Fruit fly (Drosophila melanogaster) whole organism, embryonic: ENCODE data around the gene CG14252.

ENCODE experiments used
- Antp ChIP-seq: fragments of 200-800 bp; sonication (Bioruptor generic); optimal IDR thresholded peaks from 3 replicates; lab custom pipeline; 2016; ENCODE audit warnings: missing biosample characterization, missing genetic modification characterization
- CG17361 ChIP-seq: fragments of 200-800 bp; sonication (Bioruptor generic); IDR thresholded peaks from 3 replicates; pipeline ENCODE4 v1.3.6; 2022; ENCODE audit warnings: missing biosample characterization, missing genetic modification characterization
- CG32532 ChIP-seq: fragments of 200-800 bp; sonication (Bioruptor generic); IDR thresholded peaks from 2 replicates; pipeline ENCODE4 v1.3.6; 2022; ENCODE audit warnings: missing biosample characterization, missing genetic modification characterization
- CG3407 ChIP-seq: fragments of 200-800 bp; sonication (Bioruptor generic); optimal IDR thresholded peaks from 2 replicates; lab custom pipeline; 2018; ENCODE audit warnings: missing biosample characterization, mild to moderate bottlenecking, missing genetic modification characterization
- CG5180 ChIP-seq: fragments of 200-800 bp; sonication (Bioruptor generic); optimal IDR thresholded peaks from 3 replicates; lab custom pipeline; 2017; ENCODE audit warnings: missing biosample characterization, missing genetic modification characterization, mild to moderate bottlenecking, moderate library complexity, missing genetic modification reagents
- CG5953 ChIP-seq: fragments of 200-800 bp; sonication (Bioruptor generic); IDR thresholded peaks from 2 replicates; pipeline ENCODE4 v1.3.6; 2022; ENCODE audit warnings: missing biosample characterization, missing genetic modification characterization
- Jarid2 ChIP-seq: fragments of 200-800 bp; sonication (Bioruptor generic); optimal IDR thresholded peaks from 3 replicates; lab custom pipeline; 2017; ENCODE audit warnings: mild to moderate bottlenecking, missing biosample characterization, missing genetic modification reagents, missing genetic modification characterization
- Neu2 ChIP-seq: fragments of 200-800 bp; sonication (Bioruptor generic); optimal IDR thresholded peaks from 3 replicates; lab custom pipeline; 2016; ENCODE audit warnings: missing biosample characterization, missing genetic modification characterization, borderline replicate concordance
- Nf-YA ChIP-seq: fragments of 200-800 bp; sonication (Bioruptor generic); IDR thresholded peaks from 2 replicates; pipeline ENCODE4 v1.3.6; 2022; ENCODE audit warnings: missing biosample characterization, missing genetic modification characterization
- Xbp1 ChIP-seq: fragments of 200-800 bp; sonication (Bioruptor generic); optimal IDR thresholded peaks from 3 replicates; lab custom pipeline; 2016; ENCODE audit warnings: missing biosample characterization, mild to moderate bottlenecking, missing genetic modification characterization
- gt ChIP-seq: fragments of 200-800 bp; sonication (Bioruptor generic); IDR thresholded peaks from 2 replicates; pipeline ENCODE4 v1.3.6; 2022; ENCODE audit warnings: missing biosample characterization, missing genetic modification characterization
- slbo ChIP-seq: fragments of 200-800 bp; sonication (Bioruptor generic); IDR thresholded peaks from 2 replicates; pipeline ENCODE4 v1.3.6; 2022; ENCODE audit warnings: missing biosample characterization, missing genetic modification characterization

DNA sequence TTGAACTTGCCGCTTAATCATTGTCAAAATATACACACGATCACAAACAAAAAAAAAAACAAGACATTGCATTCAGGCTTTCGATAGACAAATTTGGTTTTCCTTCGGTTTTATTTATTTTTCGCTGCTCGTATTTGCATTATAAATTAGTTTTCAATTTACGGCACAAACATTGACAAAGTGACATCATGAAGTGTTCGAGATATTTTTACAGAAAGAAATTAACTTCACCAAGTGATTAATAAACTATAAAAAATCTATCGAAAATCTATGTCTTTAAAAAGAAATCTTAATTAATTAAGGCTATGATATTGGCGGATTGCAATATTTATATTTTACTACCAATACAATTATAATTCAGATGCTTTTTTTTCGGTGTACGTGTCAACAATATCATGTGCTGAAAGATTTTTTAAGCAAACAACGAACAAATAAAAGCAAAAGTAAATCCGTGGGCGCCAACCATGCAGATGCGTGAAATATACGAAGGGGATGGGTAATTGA is 21.5 kb upstream of the CG14252 start:
- TF ChIP-seq Jarid2 = peak; percentile 55
- TF ChIP-seq CG17361 = peak; percentile 81
- no peak for TF ChIP-seq Antp
- no peak for TF ChIP-seq CG5953 (GFP tag; lab: Robert Waterston, UW)
- no peak for TF ChIP-seq Neu2
- TF ChIP-seq slbo (GFP tag; lab: Robert Waterston, UW) = no peak
- TF ChIP-seq Nf-YA (GFP tag; lab: Robert Waterston, UW) = no peak
- peak; percentile 65 for TF ChIP-seq CG5180
- TF ChIP-seq CG3407 (GFP tag; lab: Kevin White, UChicago) = peak; percentile 66
- peak; percentile 31; the same call in 1 of the 2 replicates for TF ChIP-seq CG32532 (GFP tag; lab: Robert Waterston, UW)
- TF ChIP-seq Xbp1 = no peak
- no peak for TF ChIP-seq gt
